Worm (Caenorhabditis elegans) whole organism, L4 larva: Measurements from ENCODE around the gene ddo-2.
A peak's percentile ranks its signal among the peaks of the same experiment; 100 is the strongest.

ENCODE experiments used
- T20F7.1 ChIP-seq: fragments of 200-800 bp; sonication (Bioruptor generic); optimal IDR thresholded peaks from 2 replicates; lab custom pipeline; 2018; ENCODE audit warnings: mild to moderate bottlenecking, missing genetic modification characterization, missing compliant biosample characterization
- T26A8.4 ChIP-seq: fragments of 200-800 bp; sonication (Bioruptor generic); IDR thresholded peaks from 2 replicates; pipeline ENCODE4 v1.3.6; 2022; ENCODE audit warnings: missing genetic modification characterization, missing compliant biosample characterization
- Y105C5A.15 ChIP-seq: fragments of 200-800 bp; sonication (Bioruptor generic); IDR thresholded peaks from 2 replicates; pipeline ENCODE4 v1.3.6; 2022; ENCODE audit warnings: missing genetic modification characterization, missing compliant biosample characterization
- Y48G9A.11 ChIP-seq: fragments of 200-800 bp; sonication (Bioruptor generic); IDR thresholded peaks from 2 replicates; pipeline ENCODE4 v1.3.6; 2022; ENCODE audit warnings: missing genetic modification reagents, missing genetic modification characterization, missing compliant biosample characterization
- Y5F2A.4 ChIP-seq: fragments of 200-800 bp; sonication (Bioruptor generic); optimal IDR thresholded peaks from 2 replicates; lab custom pipeline; 2018; ENCODE audit warnings: mild to moderate bottlenecking, missing genetic modification characterization, missing compliant biosample characterization
- Y75B8A.6 ChIP-seq: fragments of 200-800 bp; sonication (Bioruptor generic); IDR thresholded peaks from 2 replicates; pipeline ENCODE4 v1.3.6; 2022; ENCODE audit warnings: missing genetic modification reagents, missing genetic modification characterization, missing compliant biosample characterization
- aha-1 ChIP-seq: fragments of 150-350 bp; peaks from one replicate; lab custom pipeline; 2014; ENCODE audit warnings: missing biosample characterization, missing genetic modification characterization
- aly-2 ChIP-seq: sonication (generic microtip); optimal IDR thresholded peaks from 2 replicates; lab custom pipeline; 2018; ENCODE audit warnings: missing biosample characterization, missing genetic modification characterization
- ama-1 ChIP-seq: fragments of 150-350 bp; optimal IDR thresholded peaks from 2 replicates; lab custom pipeline; 2014; ENCODE audit warnings: inconsistent platforms, mixed read lengths
- arid-1 ChIP-seq: fragments of 200-800 bp; sonication (Bioruptor generic); conservative IDR thresholded peaks from 2 replicates; pipeline ENCODE4 v1.3.6; 2022; ENCODE audit warnings: missing genetic modification reagents, missing genetic modification characterization, missing compliant biosample characterization
- ceh-28 ChIP-seq: fragments of 150-350 bp; optimal IDR thresholded peaks from 2 replicates; lab custom pipeline; 2014; ENCODE audit warnings: missing biosample characterization, missing genetic modification reagents, missing genetic modification characterization
- ceh-62 ChIP-seq: sonication (generic microtip); optimal IDR thresholded peaks from 2 replicates; lab custom pipeline; 2017; ENCODE audit warnings: missing biosample characterization, missing genetic modification characterization
- ces-1 ChIP-seq: fragments of 150-350 bp; sonication (generic microtip); optimal IDR thresholded peaks from 4 replicates; lab custom pipeline; 2014; ENCODE audit warnings: missing biosample characterization, missing genetic modification reagents, missing genetic modification characterization
- daf-16 ChIP-seq, 3 experiments: sonication (generic microtip); optimal IDR thresholded peaks; 2 replicates each; lab custom pipeline; 2016 to 2017; ENCODE audit warnings: missing genetic modification characterization in 3 of 3, missing genetic modification reagents in 3 of 3, mild to moderate bottlenecking in 2 of 3, missing compliant biosample characterization in 2 of 3, missing biosample characterization in 1 of 3, moderate library complexity in 1 of 3
- daf-8 ChIP-seq: fragments of 200-800 bp; sonication (Bioruptor generic); IDR thresholded peaks from 2 replicates; pipeline ENCODE4 v1.3.6; 2022; ENCODE audit warnings: missing genetic modification characterization, missing compliant biosample characterization
- dmd-6 ChIP-seq: fragments of 200-800 bp; sonication (Bioruptor generic); IDR thresholded peaks from 2 replicates; pipeline ENCODE4 v1.3.6; 2022; ENCODE audit warnings: missing genetic modification reagents, missing genetic modification characterization, missing compliant biosample characterization
- dmd-8 ChIP-seq: fragments of 200-800 bp; sonication (Bioruptor generic); IDR thresholded peaks from 2 replicates; pipeline ENCODE4 v1.3.6; 2022; ENCODE audit warnings: missing genetic modification characterization, missing compliant biosample characterization
- duxl-1 ChIP-seq: sonication (generic microtip); optimal IDR thresholded peaks from 2 replicates; lab custom pipeline; 2016; ENCODE audit warnings: mild to moderate bottlenecking, missing genetic modification characterization, moderate library complexity, missing compliant biosample characterization; ENCODE audit not compliant: poor library complexity
- dve-1 ChIP-seq: sonication (generic microtip); optimal IDR thresholded peaks from 2 replicates; lab custom pipeline; 2017; ENCODE audit warnings: antibody characterized with exemption, mild to moderate bottlenecking, missing genetic modification characterization, missing compliant biosample characterization; ENCODE audit not compliant: insufficient read depth
- egl-43 ChIP-seq: fragments of 200-800 bp; sonication (Bioruptor generic); IDR thresholded peaks from 2 replicates; pipeline ENCODE4 v1.3.6; 2022; ENCODE audit warnings: missing genetic modification reagents, missing genetic modification characterization, missing compliant biosample characterization
- hif-1 ChIP-seq, 2 experiments: sonication (generic microtip); optimal IDR thresholded peaks; 2 replicates each; lab custom pipeline; 2016 to 2017; ENCODE audit warnings: missing compliant biosample characterization in 2 of 2, missing genetic modification characterization in 2 of 2, missing genetic modification reagents in 2 of 2, missing genotype in 2 of 2, mild to moderate bottlenecking in 1 of 2
- hlh-11 ChIP-seq: fragments of 200-800 bp; sonication (Bioruptor generic); optimal IDR thresholded peaks from 2 replicates; lab custom pipeline; 2018; ENCODE audit warnings: mild to moderate bottlenecking, missing genetic modification characterization, missing compliant biosample characterization
- hmg-1.1 ChIP-seq: fragments of 200-800 bp; sonication (Bioruptor generic); IDR thresholded peaks from 2 replicates; pipeline ENCODE4 v1.3.6; 2022; ENCODE audit warnings: missing genetic modification reagents, missing genetic modification characterization, missing compliant biosample characterization
- jun-1 ChIP-seq: fragments of 150-350 bp; optimal IDR thresholded peaks from 2 replicates; lab custom pipeline; 2014; ENCODE audit warnings: missing biosample characterization, missing genetic modification reagents, missing genetic modification characterization
- lim-7 ChIP-seq: fragments of 200-800 bp; sonication (Bioruptor generic); IDR thresholded peaks from 2 replicates; pipeline ENCODE4 v1.3.6; 2022; ENCODE audit warnings: missing genetic modification characterization, missing compliant biosample characterization
- lin-1 ChIP-seq: fragments of 200-800 bp; sonication (Bioruptor generic); IDR thresholded peaks from 2 replicates; pipeline ENCODE4 v1.3.6; 2022; ENCODE audit warnings: missing genetic modification reagents, missing genetic modification characterization, missing compliant biosample characterization
- lin-38 ChIP-seq: fragments of 200-800 bp; sonication (Bioruptor generic); IDR thresholded peaks from 2 replicates; pipeline ENCODE4 v1.3.6; 2022; ENCODE audit warnings: missing genetic modification reagents, missing genetic modification characterization, missing compliant biosample characterization
- lir-3 ChIP-seq: sonication (generic microtip); optimal IDR thresholded peaks from 2 replicates; lab custom pipeline; 2016; ENCODE audit warnings: mild to moderate bottlenecking, missing genetic modification characterization, missing compliant biosample characterization
- lsy-2 ChIP-seq, 2 experiments: fragments of 150-350 bp in 1 of 2; sonication (generic microtip) in 1 of 2; optimal IDR thresholded peaks; 2 replicates each; lab custom pipeline; 2014 to 2017; ENCODE audit warnings: missing biosample characterization in 2 of 2, missing genetic modification characterization in 2 of 2
- madf-5 ChIP-seq, 2 experiments: fragments of 200-800 bp; sonication (Bioruptor generic); IDR thresholded peaks; 2 replicates each; pipeline ENCODE4 v1.3.6; 2022; ENCODE audit warnings: missing compliant biosample characterization in 2 of 2, missing genetic modification characterization in 2 of 2
- mdt-29 ChIP-seq: fragments of 200-800 bp; sonication (Bioruptor generic); IDR thresholded peaks from 2 replicates; pipeline ENCODE4 v1.3.6; 2022; ENCODE audit warnings: missing genetic modification reagents, missing genetic modification characterization, missing compliant biosample characterization
- mep-1 ChIP-seq: fragments of 150-350 bp; sonication (generic microtip); optimal IDR thresholded peaks from 3 replicates; lab custom pipeline; 2014; ENCODE audit warnings: missing biosample characterization, missing genetic modification characterization
- mes-2 ChIP-seq: sonication (generic microtip); optimal IDR thresholded peaks from 2 replicates; lab custom pipeline; 2016; ENCODE audit warnings: missing genotype, mild to moderate bottlenecking, missing genetic modification characterization, missing compliant biosample characterization; ENCODE audit not compliant: poor library complexity, severe bottlenecking
- mxl-2 ChIP-seq: fragments of 200-800 bp; sonication (Bioruptor generic); conservative IDR thresholded peaks from 2 replicates; pipeline ENCODE4 v1.3.6; 2022; ENCODE audit warnings: missing genetic modification reagents, missing genetic modification characterization, missing compliant biosample characterization
- nhr-102 ChIP-seq: sonication (generic microtip); optimal IDR thresholded peaks from 2 replicates; lab custom pipeline; 2016; ENCODE audit warnings: mild to moderate bottlenecking, missing genetic modification characterization, moderate library complexity, missing compliant biosample characterization
- nhr-111 ChIP-seq: fragments of 200-800 bp; sonication (Bioruptor generic); optimal IDR thresholded peaks from 2 replicates; lab custom pipeline; 2018; ENCODE audit warnings: mild to moderate bottlenecking, missing genetic modification characterization, missing compliant biosample characterization
- nhr-48 ChIP-seq: sonication (generic microtip); optimal IDR thresholded peaks from 2 replicates; lab custom pipeline; 2016; ENCODE audit warnings: mild to moderate bottlenecking, missing genetic modification characterization, missing compliant biosample characterization
- pha-4 ChIP-seq, 2 experiments: fragments of 150-350 bp in 1 of 2; fragments of 200-800 bp in 1 of 2; sonication (Bioruptor generic) in 1 of 2; IDR thresholded peaks in 1 of 2; optimal IDR thresholded peaks in 1 of 2; 2 replicates each; pipeline versions ENCODE4 v1.3.6 to Lab custom; 2014 to 2022; ENCODE audit warnings: missing genetic modification characterization in 2 of 2, missing genetic modification reagents in 2 of 2, missing biosample characterization in 1 of 2, missing compliant biosample characterization in 1 of 2
- php-3 ChIP-seq: fragments of 200-800 bp; sonication (Bioruptor generic); IDR thresholded peaks from 2 replicates; pipeline ENCODE4 v1.3.6; 2022; ENCODE audit warnings: missing genetic modification reagents, missing genetic modification characterization, missing compliant biosample characterization
- sdz-12 ChIP-seq: fragments of 200-800 bp; sonication (Bioruptor generic); optimal IDR thresholded peaks from 2 replicates; lab custom pipeline; 2018; ENCODE audit warnings: mild to moderate bottlenecking, missing genetic modification characterization, missing compliant biosample characterization
- spr-1 ChIP-seq: sonication (generic microtip); optimal IDR thresholded peaks from 2 replicates; lab custom pipeline; 2016; ENCODE audit warnings: mild to moderate bottlenecking, missing genetic modification characterization, missing compliant biosample characterization
- spr-3 ChIP-seq: fragments of 200-800 bp; sonication (Bioruptor generic); optimal IDR thresholded peaks from 2 replicates; lab custom pipeline; 2018; ENCODE audit warnings: mild to moderate bottlenecking, missing genetic modification characterization, missing compliant biosample characterization
- tra-1 ChIP-seq: fragments of 200-800 bp; sonication (Bioruptor generic); IDR thresholded peaks from 2 replicates; pipeline ENCODE4 v1.3.6; 2022; ENCODE audit warnings: missing genetic modification reagents, missing genetic modification characterization, missing compliant biosample characterization
- unc-62 ChIP-seq, 3 experiments: fragments of 150-350 bp in 1 of 3; sonication (generic microtip); optimal IDR thresholded peaks in 2 of 3; peaks in 1 of 3; 1 replicate in 1 of 3; 2 replicates in 2 of 3; lab custom pipeline; 2014 to 2017; ENCODE audit warnings: missing biosample characterization in 3 of 3, missing genetic modification characterization in 3 of 3, missing genetic modification reagents in 3 of 3, missing genotype in 1 of 3
- zfp-3 ChIP-seq: fragments of 200-800 bp; sonication (Bioruptor generic); conservative IDR thresholded peaks from 2 replicates; pipeline ENCODE4 v1.3.6; 2022; ENCODE audit warnings: missing genetic modification reagents, missing genetic modification characterization, missing compliant biosample characterization
- ztf-7 ChIP-seq: fragments of 150-350 bp; optimal IDR thresholded peaks from 2 replicates; lab custom pipeline; 2014; ENCODE audit warnings: missing biosample characterization, missing genetic modification characterization

The ddo-2 gene

DNA sequence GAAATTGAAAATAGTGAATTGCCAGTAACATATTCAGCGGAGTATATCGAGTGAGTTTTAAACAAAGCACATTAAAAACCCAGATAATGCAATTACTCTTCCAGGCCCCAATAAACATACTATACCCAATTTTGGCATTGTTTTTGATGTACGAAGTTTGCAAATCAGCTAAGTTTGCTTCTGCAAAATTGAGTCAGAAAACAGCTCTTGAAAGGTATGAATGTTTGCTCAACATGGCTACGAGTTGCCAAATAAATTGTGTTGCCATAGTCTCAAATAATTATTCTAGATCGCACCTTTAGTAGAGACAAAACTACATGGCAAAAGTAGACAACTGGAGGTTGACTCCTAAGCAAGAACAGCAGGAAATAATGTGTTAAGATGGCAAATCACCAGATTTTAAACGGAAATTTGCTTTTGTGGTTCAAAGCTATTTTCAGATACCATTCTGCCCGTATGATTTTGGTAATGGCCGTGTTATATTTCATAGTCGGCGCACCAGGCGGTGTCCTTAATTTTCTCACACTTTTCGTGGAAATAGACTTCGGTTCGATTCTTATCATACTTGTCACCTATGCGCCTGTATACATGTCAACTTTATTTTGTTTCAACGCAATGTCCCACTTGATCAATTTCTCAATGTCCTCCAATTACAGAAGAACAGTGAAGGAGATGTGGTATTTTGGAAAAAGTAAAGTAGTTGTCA is 2.9 kb downstream of the ddo-2 start:
- TF ChIP-seq nhr-48 (tag; lab: Kevin White, UChicago) (peak; percentile 32), lir-3 (no peak), mdt-29 (0 out of 2 replicates have a peak, but pooled peaks have one; percentile 6), ama-1 (lab: Kevin White, UChicago) (peak; percentile 73), Y105C5A.15 (0 out of 2 replicates have a peak, but pooled peaks have one; percentile 2), hif-1 (tag; optimal IDR thresholded peaks at IDR 0.05; lab: Kevin White, UChicago) (peak in 1 of 2 experiments; percentile 11), unc-62 (GFP tag; optimal IDR thresholded peaks at IDR 0.05 in 1 of 2; lab: Kevin White, UChicago) (peak in 1 of 2 experiments; percentile 74), unc-62 (tag; optimal IDR thresholded peaks at IDR 0.05; lab: Kevin White, UChicago) (no peak), spr-1 (tag; lab: Kevin White, UChicago) (peak; percentile 40), php-3 (GFP tag; lab: Robert Waterston, UW) (peak; percentile 60), ztf-7 (tag; lab: Kevin White, UChicago) (no peak), hlh-11 (tag; lab: Kevin White, UChicago) (peak; percentile 63), lsy-2 (tag; optimal IDR thresholded peaks at IDR 0.05; lab: Kevin White, UChicago) (peak in 1 of 2 experiments; percentile 7), Y75B8A.6 (0 out of 2 replicates have a peak, but pooled peaks have one; percentile 27), daf-8 (0 out of 2 replicates have a peak, but pooled peaks have one; percentile 50), pha-4 (GFP tag; IDR thresholded peaks at IDR 0.05; lab: Robert Waterston, UW) (peak; percentile 39; the same call in 1 of the 2 replicates), pha-4 (tag; optimal IDR thresholded peaks at IDR 0.05; lab: Kevin White, UChicago) (no peak), madf-5 (GFP tag; IDR thresholded peaks at IDR 0.05; lab: Robert Waterston, UW) (peak; percentile 9 to 66; a peak in 1 of 4 replicates), lim-7 (0 out of 2 replicates have a peak, but pooled peaks have one; percentile 42), sdz-12 (GFP tag; lab: Kevin White, UChicago) (peak; percentile 87), spr-3 (GFP tag; lab: Kevin White, UChicago) (peak; percentile 39), nhr-102 (peak; percentile 68), arid-1 (peak; percentile 46; the same call in 1 of the 2 replicates), tra-1 (GFP tag; lab: Robert Waterston, UW) (peak; percentile 62), T20F7.1 (peak; percentile 22), duxl-1 (tag; lab: Kevin White, UChicago) (peak; percentile 35), dmd-8 (GFP tag; lab: Robert Waterston, UW) (no peak), ceh-62 (tag; lab: Kevin White, UChicago) (no peak), ceh-28 (tag; lab: Kevin White, UChicago) (no peak), lin-1 (GFP tag; lab: Robert Waterston, UW) (peak; percentile 58; the same call in 1 of the 2 replicates), zfp-3 (GFP tag; lab: Robert Waterston, UW) (peak; percentile 90), nhr-111 (GFP tag; lab: Kevin White, UChicago) (no peak), aha-1 (peak; percentile 90), dve-1 (tag; lab: Kevin White, UChicago) (peak; percentile 69), aly-2 (tag; lab: Kevin White, UChicago) (no peak), daf-16 (GFP tag; optimal IDR thresholded peaks at IDR 0.05; lab: Kevin White, UChicago) (peak in 1 of 2 experiments; percentile 27), daf-16 (tag; optimal IDR thresholded peaks at IDR 0.05; lab: Kevin White, UChicago) (peak; percentile 37), Y5F2A.4 (GFP tag; lab: Kevin White, UChicago) (peak; percentile 29), ces-1 (GFP tag; lab: Kevin White, UChicago) (no peak), mes-2 (tag; lab: Kevin White, UChicago) (peak; percentile 29), jun-1 (tag; lab: Kevin White, UChicago) (no peak), Y48G9A.11 (peak; percentile 38; the same call in 1 of the 2 replicates), egl-43 (GFP tag; lab: Robert Waterston, UW) (peak; percentile 14; the same call in 1 of the 2 replicates), mep-1 (peak; percentile 50), mxl-2 (GFP tag; lab: Robert Waterston, UW) (no peak), T26A8.4 (GFP tag; lab: Robert Waterston, UW) (peak; percentile 61; the same call in 1 of the 2 replicates), lin-38 (GFP tag; lab: Robert Waterston, UW) (peak; percentile 47), dmd-6 (peak; percentile 25), hmg-1.1 (GFP tag; lab: Robert Waterston, UW) (no peak)
